Fruit fly (Drosophila melanogaster): Measurements from ENCODE around the gene bur.

bur gene

dm6 chr2L:21158554-21158953 lies 20.9 kb downstream of the bur start, which contains the start of the genes Coq3 and Pld3 (continued):
- TF ChIP-seq prd (optimal IDR thresholded peaks at IDR 0.05): no peak
- TF ChIP-seq prd (GFP tag; IDR thresholded peaks at IDR 0.05): peak; percentile 85
- peak; percentile 66 for TF ChIP-seq CG6765 (GFP tag; optimal IDR thresholded peaks at IDR 0.05)
- TF ChIP-seq ssp (GFP tag; IDR thresholded peaks at IDR 0.05): peak; percentile 48
- peak; percentile 90 for TF ChIP-seq Xrp1 (GFP tag; IDR thresholded peaks at IDR 0.05)
- peak; percentile 54 for TF ChIP-seq pum (GFP tag; optimal IDR thresholded peaks at IDR 0.05)
- TF ChIP-seq odd (GFP tag; optimal IDR thresholded peaks at IDR 0.05): peak; percentile 77
- TF ChIP-seq CG17359 (tag; optimal IDR thresholded peaks at IDR 0.05): peak; percentile 89
- no peak for TF ChIP-seq sna (GFP tag; IDR thresholded peaks at IDR 0.05; ENCODE audit: partially characterized antibody)

- TF ChIP-seq CG17361 (GFP tag; IDR thresholded peaks at IDR 0.05) (peak; percentile 50; the same call in 2 of the 3 replicates), Taf1 (GFP tag; IDR thresholded peaks at IDR 0.05) (no peak), CG2120 (GFP tag; optimal IDR thresholded peaks at IDR 0.05) (peak; percentile 61), CG32532 (GFP tag; IDR thresholded peaks at IDR 0.05) (peak; percentile 67; the same call in 1 of the 2 replicates), dm (GFP tag; optimal IDR thresholded peaks at IDR 0.05) (peak; percentile 75), BtbVII (GFP tag; optimal IDR thresholded peaks at IDR 0.05) (no peak), CG31224 (GFP tag; IDR thresholded peaks at IDR 0.05) (no peak), NFAT (GFP tag; IDR thresholded peaks at IDR 0.05) (peak; percentile 81), exex (tag; optimal IDR thresholded peaks at IDR 0.05) (no peak), chm (GFP tag; IDR thresholded peaks at IDR 0.05) (no peak), vvl (GFP tag; IDR thresholded peaks at IDR 0.05) (peak; percentile 63; the same call in 1 of the 2 replicates), grau (tag; optimal IDR thresholded peaks at IDR 0.05) (peak; percentile 24), Hr51 (GFP tag; optimal IDR thresholded peaks at IDR 0.05) (peak in 1 of 2 experiments; percentile 17), ato (GFP tag; IDR thresholded peaks at IDR 0.05; ENCODE audit: partially characterized antibody) (peak; percentile 82), prd (optimal IDR thresholded peaks at IDR 0.05) (no peak), prd (GFP tag; IDR thresholded peaks at IDR 0.05) (peak; percentile 54), unc-4 (GFP tag; IDR thresholded peaks at IDR 0.05; ENCODE audit: partially characterized antibody) (peak; percentile 79), CG42726 (GFP tag; IDR thresholded peaks at IDR 0.05; ENCODE audit: partially characterized antibody) (peak; percentile 93), Gug (GFP tag; IDR thresholded peaks at IDR 0.05) (peak; percentile 58; the same call in 2 of the 4 replicates), CG2116 (GFP tag; optimal IDR thresholded peaks at IDR 0.05) (peak; percentile 62), CG11723 (GFP tag; optimal IDR thresholded peaks at IDR 0.05) (no peak), dmrt99B (tag; optimal IDR thresholded peaks at IDR 0.05) (no peak), sug (tag; optimal IDR thresholded peaks at IDR 0.05) (peak; percentile 26), Dbx (GFP tag; IDR thresholded peaks at IDR 0.05) (peak; percentile 87), lov (optimal IDR thresholded peaks at IDR 0.05) (no peak), lov (GFP tag; IDR thresholded peaks at IDR 0.05) (no peak), Ada2b (GFP tag; IDR thresholded peaks at IDR 0.05) (no peak), stc (GFP tag; IDR thresholded peaks at IDR 0.05) (no peak), Hmr (GFP tag; optimal IDR thresholded peaks at IDR 0.05) (peak; percentile 8), PHDP (tag; optimal IDR thresholded peaks at IDR 0.05) (no peak), Hmx (GFP tag; optimal IDR thresholded peaks at IDR 0.05) (no peak), ab (GFP tag; optimal IDR thresholded peaks at IDR 0.05) (no peak), trem (tag; optimal IDR thresholded peaks at IDR 0.05) (peak; percentile 33), CG2202 (tag; optimal IDR thresholded peaks at IDR 0.05) (no peak), Nf-YA (GFP tag; IDR thresholded peaks at IDR 0.05) (no peak), HLH3B (GFP tag; IDR thresholded peaks at IDR 0.05) (no peak), CG1603 (tag; optimal IDR thresholded peaks at IDR 0.05) (peak; percentile 60), CG3163 (GFP tag; optimal IDR thresholded peaks at IDR 0.05) (no peak), CG18764 (GFP tag; optimal IDR thresholded peaks at IDR 0.05) (no peak), pnt (GFP tag; optimal IDR thresholded peaks at IDR 0.05) (no peak), CG15696 (tag; optimal IDR thresholded peaks at IDR 0.05) (no peak)
These were observed 23.1 kb downstream of the bur start, which contains the start of the genes Mpp6 and E2f2 for dm6 chr2L:21156156-21157040. Gene Mpp6, plus strand, starts transcription at chr2L:21156288. Gene E2f2, minus strand, starts transcription at chr2L:21156749.

All from whole organism, embryonic.